Worm (Caenorhabditis elegans) whole organism, L1 larva: ENCODE data around the gene R02D5.7.

Experiments used
- C04F5.9 ChIP-seq: sonication (generic microtip); optimal IDR thresholded peaks from 2 replicates; lab custom pipeline; 2016; ENCODE audit warnings: missing genetic modification characterization, missing compliant biosample characterization
- C16A3.4 ChIP-seq: fragments of 150-350 bp; optimal IDR thresholded peaks from 2 replicates; lab custom pipeline; 2014; ENCODE audit warnings: missing biosample characterization, missing genetic modification characterization
- blmp-1 ChIP-seq: fragments of 150-350 bp; optimal IDR thresholded peaks from 2 replicates; lab custom pipeline; 2014; ENCODE audit warnings: missing biosample characterization, missing genetic modification characterization
- ceh-82 ChIP-seq, 3 experiments: fragments of 150-350 bp in 1 of 3; sonication (generic microtip) in 2 of 3; optimal IDR thresholded peaks; 2 replicates each; lab custom pipeline; 2014 to 2017; ENCODE audit warnings: missing biosample characterization in 3 of 3, missing genetic modification characterization in 3 of 3
- ceh-90 ChIP-seq: sonication (generic microtip); optimal IDR thresholded peaks from 2 replicates; lab custom pipeline; 2016; ENCODE audit warnings: missing genetic modification characterization, missing compliant biosample characterization
- efl-1 ChIP-seq, 4 experiments: fragments of 150-350 bp; optimal IDR thresholded peaks in 3 of 4; peaks in 1 of 4; 1 replicate in 1 of 4; 2 replicates in 3 of 4; lab custom pipeline; 2014; ENCODE audit warnings: missing biosample characterization in 2 of 4, missing genetic modification characterization in 2 of 4, missing genetic modification reagents in 2 of 4
- elt-2 ChIP-seq: sonication (generic microtip); optimal IDR thresholded peaks from 2 replicates; lab custom pipeline; 2016; ENCODE audit warnings: missing genetic modification characterization, mild to moderate bottlenecking, inconsistent platforms, missing compliant biosample characterization, missing genetic modification reagents
- elt-3 ChIP-seq, 6 experiments: fragments of 150-350 bp in 1 of 6; sonication (generic microtip); optimal IDR thresholded peaks; 2 replicates each; lab custom pipeline; 2017 to 2018; ENCODE audit warnings: missing biosample characterization in 6 of 6, missing genetic modification characterization in 6 of 6, inconsistent platforms in 1 of 6
- fkh-10 ChIP-seq: sonication (generic microtip); optimal IDR thresholded peaks from 2 replicates; lab custom pipeline; 2017; ENCODE audit warnings: missing biosample characterization, missing genetic modification reagents, missing genetic modification characterization
- fkh-4 ChIP-seq: sonication (generic microtip); optimal IDR thresholded peaks from 2 replicates; lab custom pipeline; 2016; ENCODE audit warnings: missing compliant biosample characterization, missing genetic modification characterization, borderline replicate concordance
- grh-1 ChIP-seq: fragments of 200-800 bp; sonication (Bioruptor generic); IDR thresholded peaks from 2 replicates; pipeline ENCODE4 v1.3.6; 2022; ENCODE audit warnings: missing genetic modification reagents, missing genetic modification characterization, missing compliant biosample characterization
- hlh-17 ChIP-seq: fragments of 200-800 bp; sonication (Bioruptor generic); optimal IDR thresholded peaks from 2 replicates; lab custom pipeline; 2018; ENCODE audit warnings: missing genetic modification characterization, mild to moderate bottlenecking, missing compliant biosample characterization, moderate library complexity, borderline replicate concordance
- irx-1 ChIP-seq: sonication (generic microtip); optimal IDR thresholded peaks from 2 replicates; lab custom pipeline; 2016; ENCODE audit warnings: missing genetic modification characterization, missing compliant biosample characterization
- lin-13 ChIP-seq: fragments of 150-350 bp; optimal IDR thresholded peaks from 2 replicates; lab custom pipeline; 2014; ENCODE audit warnings: missing biosample characterization, missing genetic modification reagents, missing genetic modification characterization
- lin-14 ChIP-seq: fragments of 200-800 bp; sonication (Bioruptor generic); optimal IDR thresholded peaks from 2 replicates; lab custom pipeline; 2018; ENCODE audit warnings: mild to moderate bottlenecking, missing genetic modification characterization, moderate library complexity, missing compliant biosample characterization
- lin-39 ChIP-seq: fragments of 150-350 bp; optimal IDR thresholded peaks from 2 replicates; lab custom pipeline; 2014; ENCODE audit warnings: missing biosample characterization, missing genetic modification reagents, missing genetic modification characterization
- lir-3 ChIP-seq: sonication (generic microtip); optimal IDR thresholded peaks from 2 replicates; lab custom pipeline; 2016; ENCODE audit warnings: mild to moderate bottlenecking, missing genetic modification characterization, moderate library complexity, missing compliant biosample characterization; ENCODE audit not compliant: poor library complexity
- nhr-19 ChIP-seq: fragments of 200-800 bp; sonication (Bioruptor generic); conservative IDR thresholded peaks from 2 replicates; pipeline ENCODE4 v1.3.6; 2022; ENCODE audit warnings: missing genetic modification characterization, missing compliant biosample characterization
- nhr-20 ChIP-seq: sonication (generic microtip); optimal IDR thresholded peaks from 2 replicates; lab custom pipeline; 2016; ENCODE audit warnings: mild to moderate bottlenecking, missing genetic modification characterization, missing compliant biosample characterization
- nhr-71 ChIP-seq: sonication (generic microtip); optimal IDR thresholded peaks from 2 replicates; lab custom pipeline; 2016; ENCODE audit warnings: mild to moderate bottlenecking, missing genetic modification characterization, moderate library complexity, missing compliant biosample characterization
- nhr-76 ChIP-seq: sonication (generic microtip); optimal IDR thresholded peaks from 2 replicates; lab custom pipeline; 2017; ENCODE audit warnings: missing biosample characterization, missing genetic modification characterization
- nhr-77 ChIP-seq: fragments of 150-350 bp; optimal IDR thresholded peaks from 2 replicates; lab custom pipeline; 2014; ENCODE audit warnings: missing biosample characterization, missing genetic modification characterization
- nhr-85 ChIP-seq: sonication (generic microtip); peaks from one replicate; lab custom pipeline; 2016; ENCODE audit warnings: missing genetic modification characterization, inconsistent platforms, missing compliant biosample characterization
- pax-3 ChIP-seq: fragments of 200-800 bp; sonication (Bioruptor generic); optimal IDR thresholded peaks from 2 replicates; lab custom pipeline; 2018; ENCODE audit warnings: mild to moderate bottlenecking, missing genetic modification characterization, moderate library complexity, missing compliant biosample characterization
- pqm-1 ChIP-seq: sonication (generic microtip); optimal IDR thresholded peaks from 3 replicates; lab custom pipeline; 2017; ENCODE audit warnings: missing biosample characterization, missing genetic modification characterization
- rnt-1 ChIP-seq: sonication (generic microtip); optimal IDR thresholded peaks from 2 replicates; lab custom pipeline; 2016; ENCODE audit warnings: mild to moderate bottlenecking, missing genetic modification characterization, moderate library complexity, missing compliant biosample characterization
- snu-23 ChIP-seq: sonication (generic microtip); optimal IDR thresholded peaks from 2 replicates; lab custom pipeline; 2016; ENCODE audit warnings: missing genetic modification characterization, missing compliant biosample characterization
- sup-37 ChIP-seq: fragments of 200-800 bp; sonication (Bioruptor generic); optimal IDR thresholded peaks from 2 replicates; lab custom pipeline; 2018; ENCODE audit warnings: mild to moderate bottlenecking, missing genetic modification characterization, missing compliant biosample characterization
- tlp-1 ChIP-seq: fragments of 150-350 bp; optimal IDR thresholded peaks from 2 replicates; lab custom pipeline; 2014; ENCODE audit warnings: missing biosample characterization, missing genetic modification characterization
- unc-130 ChIP-seq: fragments of 150-350 bp; optimal IDR thresholded peaks from 2 replicates; lab custom pipeline; 2017; ENCODE audit warnings: missing biosample characterization, missing genetic modification characterization, inconsistent platforms
- xbp-1 ChIP-seq: sonication (generic microtip); optimal IDR thresholded peaks from 2 replicates; lab custom pipeline; 2016; ENCODE audit warnings: missing genetic modification characterization, missing compliant biosample characterization

The R02D5.7 gene

ce11 chrV:14508556-14508955 lies 27.3 kb upstream of the R02D5.7 start:
- TF ChIP-seq fkh-10 (GFP tag; lab: Kevin White, UChicago) = no peak
- TF ChIP-seq C16A3.4 (tag; lab: Kevin White, UChicago) = no peak
- no peak for TF ChIP-seq nhr-19
- TF ChIP-seq C04F5.9 (tag; lab: Kevin White, UChicago) = no peak
- TF ChIP-seq unc-130 (tag; lab: Kevin White, UChicago) = no peak

- peak; percentile 99 for TF ChIP-seq blmp-1 (tag; lab: Kevin White, UChicago)
- no peak for TF ChIP-seq nhr-77
- TF ChIP-seq nhr-76 = no peak
These were observed 26.8 kb upstream of the R02D5.7 start, which contains the start of gene R02D5.1 for ce11 chrV:14508005-14508521. TSS of gene R02D5.1 (plus strand) at chrV:14508249.

ce11 chrV:14506713-14507675 lies 25.7 kb upstream of the R02D5.7 start:
- peak; percentile 18 for TF ChIP-seq C16A3.4 (tag; lab: Kevin White, UChicago)
- no peak for TF ChIP-seq grh-1 (GFP tag; lab: Robert Waterston, UW)
- peak; percentile 98 for TF ChIP-seq nhr-85 (tag; lab: Kevin White, UChicago)
- TF ChIP-seq rnt-1 (tag; lab: Kevin White, UChicago) = peak; percentile 43
- no peak for TF ChIP-seq lin-13 (GFP tag; lab: Kevin White, UChicago)
- peak; percentile 89 for TF ChIP-seq tlp-1 (tag; lab: Kevin White, UChicago)
- peak; percentile 26 for TF ChIP-seq irx-1 (tag; lab: Kevin White, UChicago)
- no peak for TF ChIP-seq ceh-82 (tag; optimal IDR thresholded peaks at IDR 0.05; lab: Kevin White, UChicago)
- peak; percentile 10 for TF ChIP-seq nhr-20 (tag; lab: Kevin White, UChicago)
- peak; percentile 81 for TF ChIP-seq blmp-1 (tag; lab: Kevin White, UChicago)
- TF ChIP-seq efl-1 (optimal IDR thresholded peaks at IDR 0.05; lab: Kevin White, UChicago) = no peak
- peak in 1 of 2 experiments; percentile 90 for TF ChIP-seq efl-1 (GFP tag; optimal IDR thresholded peaks at IDR 0.05 in 1 of 2; lab: Kevin White, UChicago)
- peak; percentile 27 for TF ChIP-seq nhr-71 (tag; lab: Kevin White, UChicago)
- TF ChIP-seq lin-14 (GFP tag; lab: Kevin White, UChicago) = peak; percentile 73
- TF ChIP-seq elt-3 (tag; optimal IDR thresholded peaks at IDR 0.05; lab: Kevin White, UChicago) = peak in 2 of 6 experiments; percentile 37 to 59
- peak; percentile 18 for TF ChIP-seq snu-23
- peak; percentile 18 for TF ChIP-seq lin-39
- no peak for TF ChIP-seq sup-37 (GFP tag; lab: Kevin White, UChicago)

- peak; percentile 71 for TF ChIP-seq nhr-85 (tag; lab: Kevin White, UChicago)
- TF ChIP-seq blmp-1 (tag; lab: Kevin White, UChicago) = peak; percentile 75
- peak; percentile 83 for TF ChIP-seq elt-2 (tag; lab: Kevin White, UChicago)
- no peak for TF ChIP-seq lir-3 (tag; lab: Kevin White, UChicago)
- TF ChIP-seq elt-3 (tag; optimal IDR thresholded peaks at IDR 0.05; lab: Kevin White, UChicago) = peak in 1 of 6 experiments; percentile 25
- TF ChIP-seq pqm-1 (tag; lab: Kevin White, UChicago) = peak; percentile 80
- peak; percentile 31 for TF ChIP-seq tlp-1 (tag; lab: Kevin White, UChicago)
- no peak for TF ChIP-seq hlh-17 (GFP tag; lab: Kevin White, UChicago)
- TF ChIP-seq xbp-1 = no peak
- peak; percentile 62 for TF ChIP-seq lin-14 (GFP tag; lab: Kevin White, UChicago)
These were observed 24.5 kb upstream of the R02D5.7 start for ce11 chrV:14505745-14506214.

ce11 chrV:14504774-14505173 lies 23.5 kb upstream of the R02D5.7 start:
- TF ChIP-seq lin-14 (GFP tag; lab: Kevin White, UChicago) (peak; percentile 62), tlp-1 (tag; lab: Kevin White, UChicago) (no peak), nhr-71 (tag; lab: Kevin White, UChicago) (peak; percentile 1), ceh-90 (no peak), efl-1 (optimal IDR thresholded peaks at IDR 0.05; lab: Kevin White, UChicago) (no peak), efl-1 (GFP tag; optimal IDR thresholded peaks at IDR 0.05 in 1 of 2; lab: Kevin White, UChicago) (peak in 1 of 2 experiments; percentile 74), elt-2 (tag; lab: Kevin White, UChicago) (peak; percentile 17), pax-3 (tag; lab: Kevin White, UChicago) (peak; percentile 6), snu-23 (no peak), rnt-1 (tag; lab: Kevin White, UChicago) (peak; percentile 20), fkh-4 (tag; lab: Kevin White, UChicago) (no peak)
